Worm (Caenorhabditis elegans) whole organism, L4 larva: ENCODE results near the gene cest-33.

Experiments
- lin-29 ChIP-seq: fragments of 200-800 bp; sonication (Bioruptor generic); IDR thresholded peaks from 2 replicates; pipeline ENCODE4 v1.3.6; 2022; ENCODE audit warnings: missing genetic modification reagents, missing genetic modification characterization, missing compliant biosample characterization
- nhr-237 ChIP-seq: sonication (generic microtip); optimal IDR thresholded peaks from 2 replicates; lab custom pipeline; 2017; ENCODE audit warnings: missing biosample characterization, missing genetic modification characterization

DNA sequence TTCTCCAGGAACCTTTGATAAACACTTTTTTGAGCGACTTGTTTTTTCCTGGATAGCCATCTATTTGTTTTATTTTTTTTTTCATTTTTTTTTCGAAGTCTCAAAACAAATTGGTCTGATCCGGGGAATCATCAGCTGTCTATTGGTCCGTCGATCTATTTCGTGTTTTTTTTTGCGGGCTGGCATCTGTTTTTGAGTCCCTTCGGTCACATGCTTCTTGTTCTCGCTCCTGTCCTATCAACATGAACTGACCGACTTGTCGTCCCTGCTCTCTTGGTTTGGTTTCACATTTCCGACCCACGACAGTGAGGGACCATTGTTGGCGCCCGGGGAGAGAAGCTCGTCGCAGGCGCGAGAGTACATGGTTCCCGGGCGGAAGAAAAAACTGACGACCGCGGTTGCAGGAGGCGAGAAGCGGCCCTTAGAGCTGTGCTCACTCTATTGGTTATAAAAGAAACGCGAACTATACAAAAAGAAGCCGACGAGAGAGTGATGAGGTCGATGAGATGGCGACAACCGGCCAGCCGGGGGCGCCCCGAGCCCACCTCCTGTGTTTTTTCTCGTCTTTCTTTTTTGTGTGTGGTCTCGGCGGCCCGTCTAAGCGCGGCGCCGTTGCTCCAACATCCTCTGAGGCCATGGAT, 20.8 kb downstream of the cest-33 start:
- TF ChIP-seq nhr-237 (tag; lab: Kevin White, UChicago) (no peak), lin-29 (GFP tag; lab: Robert Waterston, UW) (no peak)
